Worm (Caenorhabditis elegans): ENCODE measurements around the gene F07G11.1.

- TF ChIP-seq sdc-2 (tag; optimal IDR thresholded peaks at IDR 0.05) (no peak), che-1 (tag; optimal IDR thresholded peaks at IDR 0.05) (no peak), sox-4 (tag; optimal IDR thresholded peaks at IDR 0.05) (no peak), nhr-11 (tag; optimal IDR thresholded peaks at IDR 0.05) (no peak), hlh-15 (tag; optimal IDR thresholded peaks at IDR 0.05) (no peak), pha-4 (tag; optimal IDR thresholded peaks at IDR 0.05) (no peak), ceh-48 (tag; optimal IDR thresholded peaks at IDR 0.05) (no peak), unc-86 (tag; optimal IDR thresholded peaks at IDR 0.05) (no peak), ceh-34 (tag; optimal IDR thresholded peaks at IDR 0.05) (no peak), npax-4 (tag; optimal IDR thresholded peaks at IDR 0.05) (no peak), lim-6 (tag; optimal IDR thresholded peaks at IDR 0.05) (no peak), ceh-30 (tag; optimal IDR thresholded peaks at IDR 0.05) (no peak)
These were observed 34.8 kb downstream of the F07G11.1 start, which contains the start of the genes nhr-263 and nhr-148 for ce11 chrV:7341942-7342341.
